Worm (Caenorhabditis elegans): ENCODE results near the gene str-171.
A peak's percentile ranks its signal among the peaks of the same experiment; 100 is the strongest.

str-171 gene

DNA sequence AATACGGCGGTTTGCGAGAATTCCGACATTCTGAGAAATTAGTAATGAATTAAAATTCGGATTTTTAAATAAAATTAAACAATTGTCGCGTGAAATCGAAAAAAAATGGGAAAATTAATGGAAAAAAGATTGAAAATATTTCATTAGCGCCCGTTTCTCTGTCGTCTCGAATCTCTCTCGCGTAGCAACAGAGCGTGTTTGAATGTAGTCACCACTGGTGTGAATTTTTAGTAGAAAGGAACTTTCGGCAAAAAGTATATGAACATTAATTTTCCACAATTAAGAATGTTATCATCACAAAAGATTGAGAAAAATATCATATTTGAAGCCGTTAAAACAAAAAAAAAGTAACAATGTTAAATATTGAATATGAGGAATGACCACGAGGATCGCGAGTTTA, 4.4 kb upstream of the str-171 start, which contains the start of gene aipl-1 (continued):
- TF ChIP-seq ztf-6 (GFP tag; IDR thresholded peaks at IDR 0.05) (no peak), nhr-120 (GFP tag; IDR thresholded peaks at IDR 0.05) (no peak), zim-3 (tag; optimal IDR thresholded peaks at IDR 0.05) (no peak), lsl-1 (GFP tag; optimal IDR thresholded peaks at IDR 0.05) (peak; percentile 48), mel-28 (tag; optimal IDR thresholded peaks at IDR 0.05; ENCODE audit: borderline replicate concordance) (no peak), ceh-100 (GFP tag; IDR thresholded peaks at IDR 0.05) (peak; percentile 95), tbx-9 (tag; optimal IDR thresholded peaks at IDR 0.05; ENCODE audit: borderline replicate concordance) (no peak), F33H1.4 (GFP tag; IDR thresholded peaks at IDR 0.05) (0 out of 2 replicates have a peak, but pooled peaks have one; percentile 31), hmg-20 (GFP tag; IDR thresholded peaks at IDR 0.05) (no peak), hlh-12 (tag; optimal IDR thresholded peaks at IDR 0.05) (no peak), repo-1 (tag; optimal IDR thresholded peaks at IDR 0.05) (no peak), mxl-1 (tag; optimal IDR thresholded peaks at IDR 0.05) (no peak), lin-54 (GFP tag; optimal IDR thresholded peaks at IDR 0.05) (peak; percentile 62), efl-1 (GFP tag; optimal IDR thresholded peaks at IDR 0.05) (peak; percentile 61), ceh-91 (GFP tag; IDR thresholded peaks at IDR 0.05) (peak; percentile 46), akir-1 (GFP tag; optimal IDR thresholded peaks at IDR 0.05) (no peak), snpc-4 (GFP tag; optimal IDR thresholded peaks at IDR 0.05) (no peak), snpc-4 (tag; optimal IDR thresholded peaks at IDR 0.05) (peak in 3 of 4 experiments; percentile 5 to 66 (median 53)), die-1 (tag; optimal IDR thresholded peaks at IDR 0.05) (no peak), snpc-3.4 (tag; optimal IDR thresholded peaks at IDR 0.05) (peak; percentile 25), B0336.3 (GFP tag; IDR thresholded peaks at IDR 0.05) (no peak), nhr-80 (tag; optimal IDR thresholded peaks at IDR 0.05) (peak; percentile 2), dox-1 (GFP tag; IDR thresholded peaks at IDR 0.05) (peak; percentile 73), F49E8.2 (tag; optimal IDR thresholded peaks at IDR 0.05; ENCODE audit: insufficient read depth) (peak; percentile 77), zfh-2 (GFP tag; conservative IDR thresholded peaks at IDR 0.05) (no peak), nfya-2 (GFP tag; IDR thresholded peaks at IDR 0.05) (no peak), Y95B8A.8 (GFP tag; IDR thresholded peaks at IDR 0.05) (0 out of 2 replicates have a peak, but pooled peaks have one; percentile 31), madf-6 (GFP tag; IDR thresholded peaks at IDR 0.05) (peak; percentile 40; the same call in 1 of the 2 replicates), tbp1 (GFP tag; optimal IDR thresholded peaks at IDR 0.05) (peak; percentile 34), hmg-1.2 (GFP tag; IDR thresholded peaks at IDR 0.05) (peak; percentile 98), unc-62 (GFP tag; optimal IDR thresholded peaks at IDR 0.05) (no peak), F55B11.4 (tag; optimal IDR thresholded peaks at IDR 0.05; ENCODE audit: borderline replicate concordance, insufficient read depth) (no peak), F23B12.7 (tag; optimal IDR thresholded peaks at IDR 0.05; ENCODE audit: insufficient read depth) (peak; percentile 76), ceh-27 (GFP tag; optimal IDR thresholded peaks at IDR 0.05) (peak; percentile 52), K12H6.12 (tag; optimal IDR thresholded peaks at IDR 0.05) (no peak), ZK185.1 (tag; optimal IDR thresholded peaks at IDR 0.05; ENCODE audit: poor library complexity, severe bottlenecking) (peak; percentile 6)

DNA sequence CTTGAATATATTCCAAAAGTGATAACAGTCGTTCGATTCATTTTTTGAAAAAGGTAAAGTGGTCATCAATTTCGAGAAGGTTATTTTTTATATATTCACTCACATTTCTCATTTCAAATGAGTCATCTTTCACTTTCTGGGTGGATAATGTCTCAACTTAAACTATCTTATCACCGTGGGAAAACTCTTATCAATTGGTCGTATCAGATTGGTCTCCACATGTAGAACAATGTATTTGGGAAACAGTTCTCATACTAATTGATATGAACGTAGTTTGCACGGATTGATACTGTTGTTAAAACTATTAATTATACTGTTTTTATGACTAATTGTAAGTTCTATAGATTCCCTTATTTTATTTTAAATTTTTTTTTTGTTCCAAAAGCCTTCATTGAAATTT, 1.5 kb upstream of the str-171 start:
- TF ChIP-seq hsf-1 (GFP tag; IDR thresholded peaks at IDR 0.05) = 0 out of 2 replicates have a peak, but pooled peaks have one; percentile 18
- TF ChIP-seq let-526 (GFP tag; IDR thresholded peaks at IDR 0.05) = no peak
- no peak for TF ChIP-seq rec-8 (tag; optimal IDR thresholded peaks at IDR 0.05)
- TF ChIP-seq C06A6.2 (GFP tag; conservative IDR thresholded peaks at IDR 0.05) = no peak
- TF ChIP-seq F10E7.11 (tag; optimal IDR thresholded peaks at IDR 0.05) = no peak
- no peak for TF ChIP-seq F33H1.4 (GFP tag; IDR thresholded peaks at IDR 0.05)
- no peak for TF ChIP-seq attf-6 (GFP tag; IDR thresholded peaks at IDR 0.05)

Measured in whole organism, young adult.